Fruit fly (Drosophila melanogaster): ENCODE data around the gene fz2.

Gene fz2

DNA sequence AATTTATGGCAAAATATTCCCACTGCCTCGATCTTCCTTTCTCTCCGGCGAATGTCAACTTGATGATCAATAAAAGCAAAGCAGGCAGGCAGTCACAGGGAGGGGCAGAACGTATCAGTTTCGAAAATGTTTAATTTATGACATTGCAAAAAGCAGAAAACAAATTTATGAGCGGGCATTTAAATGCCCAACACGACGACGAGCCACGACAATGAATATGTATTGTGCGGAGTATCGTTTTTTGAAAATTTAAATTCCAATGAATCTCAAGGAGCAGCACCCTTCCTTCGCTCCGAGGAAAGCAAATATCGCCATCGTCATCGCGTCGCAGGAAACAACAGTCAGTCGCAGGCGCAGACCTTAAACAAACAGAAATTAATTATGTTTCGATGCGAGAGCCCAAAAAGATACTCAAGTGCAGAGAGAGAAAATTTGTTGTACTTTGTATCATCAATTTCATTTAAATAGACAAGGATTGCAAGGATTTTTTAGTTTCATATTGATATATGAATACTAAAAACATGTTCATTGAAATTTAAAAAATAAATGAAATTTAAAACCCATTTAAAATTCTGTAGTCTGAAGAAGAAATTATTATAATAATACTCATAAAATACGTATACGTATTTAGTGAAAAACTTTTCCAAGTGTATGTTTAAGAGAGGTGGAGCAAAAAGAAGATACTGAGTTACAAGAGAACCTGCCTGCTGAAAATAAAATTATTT lies 72.4 kb downstream of the fz2 start (continued):
- TF ChIP-seq MESR4 (GFP tag; optimal IDR thresholded peaks at IDR 0.05) (no peak), Eip74EF (GFP tag; optimal IDR thresholded peaks at IDR 0.05) (peak in 1 of 2 experiments; percentile 32), gcm (GFP tag; optimal IDR thresholded peaks at IDR 0.05) (peak; percentile 85), CG2889 (GFP tag; IDR thresholded peaks at IDR 0.05) (no peak), vfl (GFP tag; optimal IDR thresholded peaks at IDR 0.05) (no peak), esg (GFP tag; conservative IDR thresholded peaks at IDR 0.05) (no peak), CG5180 (GFP tag; optimal IDR thresholded peaks at IDR 0.05) (no peak), sima (GFP tag; optimal IDR thresholded peaks at IDR 0.05) (no peak), cad (GFP tag; optimal IDR thresholded peaks at IDR 0.05) (peak; percentile 55), CG6254 (GFP tag; optimal IDR thresholded peaks at IDR 0.05) (peak; percentile 66), pum (GFP tag; optimal IDR thresholded peaks at IDR 0.05) (no peak), CG8944 (GFP tag; optimal IDR thresholded peaks at IDR 0.05) (no peak), dan (GFP tag; IDR thresholded peaks at IDR 0.05) (no peak), CG18764 (GFP tag; optimal IDR thresholded peaks at IDR 0.05) (peak; percentile 29), Oli (tag; optimal IDR thresholded peaks at IDR 0.05) (peak; percentile 44), Dip3 (GFP tag; optimal IDR thresholded peaks at IDR 0.05) (no peak), sd (tag; optimal IDR thresholded peaks at IDR 0.05) (no peak), prd (optimal IDR thresholded peaks at IDR 0.05) (no peak), prd (GFP tag; IDR thresholded peaks at IDR 0.05) (peak; percentile 48; the same call in 1 of the 3 replicates), eve (GFP tag; optimal IDR thresholded peaks at IDR 0.05) (no peak), run (tag; optimal IDR thresholded peaks at IDR 0.05) (no peak), CG10274 (GFP tag; optimal IDR thresholded peaks at IDR 0.05) (no peak), CG16815 (GFP tag; optimal IDR thresholded peaks at IDR 0.05) (peak; percentile 26), ssp (GFP tag; IDR thresholded peaks at IDR 0.05) (no peak), lab (GFP tag; optimal IDR thresholded peaks at IDR 0.05) (peak; percentile 0), Meics (GFP tag; optimal IDR thresholded peaks at IDR 0.05) (peak; percentile 43), CG30020 (tag; optimal IDR thresholded peaks at IDR 0.05) (peak; percentile 31), CG18476 (GFP tag; optimal IDR thresholded peaks at IDR 0.05) (peak; percentile 31), stc (GFP tag; IDR thresholded peaks at IDR 0.05) (peak; percentile 52; the same call in 1 of the 2 replicates), fd64A (GFP tag; optimal IDR thresholded peaks at IDR 0.05) (no peak), unpg (GFP tag; optimal IDR thresholded peaks at IDR 0.05) (peak; percentile 78), HLH54F (GFP tag; optimal IDR thresholded peaks at IDR 0.05) (no peak), CG31365 (tag; optimal IDR thresholded peaks at IDR 0.05) (no peak), Ptx1 (GFP tag; IDR thresholded peaks at IDR 0.05) (peak; percentile 37; the same call in 1 of the 2 replicates), CG15011 (GFP tag; optimal IDR thresholded peaks at IDR 0.05) (peak; percentile 18), CG10431 (GFP tag; optimal IDR thresholded peaks at IDR 0.05) (no peak), eyg (GFP tag; optimal IDR thresholded peaks at IDR 0.05) (no peak), CG17359 (tag; optimal IDR thresholded peaks at IDR 0.05) (peak; percentile 67), CG3065 (GFP tag; optimal IDR thresholded peaks at IDR 0.05) (peak; percentile 31), CG9727 (GFP tag; optimal IDR thresholded peaks at IDR 0.05) (peak; percentile 85), tin (GFP tag; optimal IDR thresholded peaks at IDR 0.05) (peak; percentile 42), CG13775 (GFP tag; optimal IDR thresholded peaks at IDR 0.05) (peak; percentile 60), CG12104 (GFP tag; optimal IDR thresholded peaks at IDR 0.05) (peak; percentile 7), CG3163 (GFP tag; optimal IDR thresholded peaks at IDR 0.05) (no peak), fd3F (GFP tag; optimal IDR thresholded peaks at IDR 0.05) (no peak), CG7839 (tag; optimal IDR thresholded peaks at IDR 0.05) (peak; percentile 77), Ravus (GFP tag; IDR thresholded peaks at IDR 0.05) (no peak), CG10959 (GFP tag; IDR thresholded peaks at IDR 0.05) (0 out of 2 replicates have a peak, but pooled peaks have one; percentile 32), CG17568 (GFP tag; optimal IDR thresholded peaks at IDR 0.05) (peak; percentile 8), mirr (GFP tag; optimal IDR thresholded peaks at IDR 0.05) (no peak)
